Worm (Caenorhabditis elegans): ENCODE data around the gene W03F9.9.

The W03F9.9 gene

ce11 chrV:117312-117711, 21.4 kb upstream of the W03F9.9 start:
- 0 out of 2 replicates have a peak, but pooled peaks have one; percentile 46 for TF ChIP-seq D1046.2 (GFP tag; IDR thresholded peaks at IDR 0.05)
- TF ChIP-seq snpc-1.2 (GFP tag; IDR thresholded peaks at IDR 0.05), result no peak
- no peak for TF ChIP-seq ceh-20 (GFP tag; IDR thresholded peaks at IDR 0.05)
- no peak for TF ChIP-seq skn-1 (tag; optimal IDR thresholded peaks at IDR 0.05)
- TF ChIP-seq lir-3 (tag; optimal IDR thresholded peaks at IDR 0.05), result no peak
- peak; percentile 64 for TF ChIP-seq gei-8 (GFP tag; optimal IDR thresholded peaks at IDR 0.05)
- TF ChIP-seq nhr-102 (tag; optimal IDR thresholded peaks at IDR 0.05), result no peak
- 0 out of 2 replicates have a peak, but pooled peaks have one; percentile 37 for TF ChIP-seq saeg-2 (GFP tag; IDR thresholded peaks at IDR 0.05)
- no peak for TF ChIP-seq daf-19 (GFP tag; conservative IDR thresholded peaks at IDR 0.05)
- TF ChIP-seq lin-39 (tag; optimal IDR thresholded peaks at IDR 0.05), result no peak
- TF ChIP-seq spr-1 (tag; optimal IDR thresholded peaks at IDR 0.05), result no peak
- peak; percentile 58 for TF ChIP-seq T26A8.4 (GFP tag; IDR thresholded peaks at IDR 0.05)
- TF ChIP-seq rbr-2 (tag; optimal IDR thresholded peaks at IDR 0.05), result no peak
- TF ChIP-seq mdt-29 (GFP tag; IDR thresholded peaks at IDR 0.05), result no peak
- no peak for TF ChIP-seq zfp-3 (GFP tag; conservative IDR thresholded peaks at IDR 0.05)
- no peak for TF ChIP-seq F10B5.3 (tag; optimal IDR thresholded peaks at IDR 0.05)
- no peak for TF ChIP-seq nhr-11 (tag; optimal IDR thresholded peaks at IDR 0.05)
- peak; percentile 39; the same call in 1 of the 2 replicates for TF ChIP-seq Y48G9A.11 (GFP tag; IDR thresholded peaks at IDR 0.05)
- no peak for TF ChIP-seq nhr-10 (tag; optimal IDR thresholded peaks at IDR 0.05)
- no peak for TF ChIP-seq F37D6.2 (tag; optimal IDR thresholded peaks at IDR 0.05)
- no peak for TF ChIP-seq lim-7 (GFP tag; IDR thresholded peaks at IDR 0.05)
- TF ChIP-seq pha-4 (GFP tag; IDR thresholded peaks at IDR 0.05), result no peak
- no peak for TF ChIP-seq pha-4 (tag; optimal IDR thresholded peaks at IDR 0.05)
- no peak for TF ChIP-seq nhr-237 (tag; optimal IDR thresholded peaks at IDR 0.05)
- TF ChIP-seq nhr-77 (tag; optimal IDR thresholded peaks at IDR 0.05), result no peak
- TF ChIP-seq fkh-10 (GFP tag; optimal IDR thresholded peaks at IDR 0.05), result no peak
- TF ChIP-seq dve-1 (tag; optimal IDR thresholded peaks at IDR 0.05; ENCODE audit: insufficient read depth), result no peak
- TF ChIP-seq nhr-41 (GFP tag; IDR thresholded peaks at IDR 0.05), result 0 out of 2 replicates have a peak, but pooled peaks have one; percentile 15
- no peak for TF ChIP-seq nhr-28 (tag; optimal IDR thresholded peaks at IDR 0.05)
- TF ChIP-seq dmd-8 (GFP tag; IDR thresholded peaks at IDR 0.05), result no peak
- TF ChIP-seq dpl-1 (GFP tag; optimal IDR thresholded peaks at IDR 0.05), result no peak
- TF ChIP-seq cey-2 (tag; optimal IDR thresholded peaks at IDR 0.05; ENCODE audit: borderline replicate concordance, insufficient read depth), result no peak
- no peak for TF ChIP-seq mes-2 (tag; optimal IDR thresholded peaks at IDR 0.05; ENCODE audit: poor library complexity, severe bottlenecking)
- TF ChIP-seq ceh-62 (tag; optimal IDR thresholded peaks at IDR 0.05), result no peak
- TF ChIP-seq ceh-28 (tag; optimal IDR thresholded peaks at IDR 0.05), result no peak
- TF ChIP-seq nhr-111 (GFP tag; optimal IDR thresholded peaks at IDR 0.05), result peak; percentile 20
- TF ChIP-seq madf-5 (GFP tag; IDR thresholded peaks at IDR 0.05), result no peak
- TF ChIP-seq ceh-82 (tag; optimal IDR thresholded peaks at IDR 0.05), result no peak
- no peak for TF ChIP-seq pqm-1 (tag; optimal IDR thresholded peaks at IDR 0.05)
- no peak for TF ChIP-seq jun-1 (tag; optimal IDR thresholded peaks at IDR 0.05)
- no peak for TF ChIP-seq ama-1 (optimal IDR thresholded peaks at IDR 0.05)
- peak; percentile 74 for TF ChIP-seq egl-43 (GFP tag; IDR thresholded peaks at IDR 0.05)
- TF ChIP-seq hif-1 (tag; optimal IDR thresholded peaks at IDR 0.05), result no peak
- no peak for TF ChIP-seq F26F4.8 (GFP tag; conservative IDR thresholded peaks at IDR 0.05)
- no peak for TF ChIP-seq mdl-1 (tag; optimal IDR thresholded peaks at IDR 0.05)
- TF ChIP-seq Y75B8A.6 (GFP tag; IDR thresholded peaks at IDR 0.05), result no peak
- TF ChIP-seq nhr-76 (tag; optimal IDR thresholded peaks at IDR 0.05), result no peak
- TF ChIP-seq set-16 (GFP tag; IDR thresholded peaks at IDR 0.05), result peak; percentile 94
- TF ChIP-seq snpc-4 (tag; optimal IDR thresholded peaks at IDR 0.05), result no peak
- TF ChIP-seq dmd-9 (GFP tag; IDR thresholded peaks at IDR 0.05), result no peak
